Fruit fly (Drosophila melanogaster) whole organism, adult: Measurements from ENCODE around the gene Mst89B.

ENCODE experiments used
- CG11617 ChIP-seq: fragments of 200-800 bp; sonication (Bioruptor generic); optimal IDR thresholded peaks from 2 replicates; lab custom pipeline; 2017; ENCODE audit warnings: mild to moderate bottlenecking, missing biosample characterization, missing genetic modification reagents, missing genetic modification characterization
- CG12768 ChIP-seq: fragments of 200-800 bp; sonication (Bioruptor generic); optimal IDR thresholded peaks from 2 replicates; lab custom pipeline; 2017; ENCODE audit warnings: missing biosample characterization, missing genetic modification characterization, mild to moderate bottlenecking, moderate library complexity, missing genetic modification reagents
- CG14711 ChIP-seq: fragments of 200-800 bp; sonication (Bioruptor generic); optimal IDR thresholded peaks from 2 replicates; lab custom pipeline; 2018; ENCODE audit warnings: missing biosample characterization, mild to moderate bottlenecking, missing genetic modification characterization, moderate library complexity
- CG1620 ChIP-seq: fragments of 200-800 bp; sonication (Bioruptor generic); optimal IDR thresholded peaks from 2 replicates; lab custom pipeline; 2016; ENCODE audit warnings: missing biosample characterization, missing genetic modification characterization
- CG33017 ChIP-seq: fragments of 200-800 bp; sonication (Bioruptor generic); optimal IDR thresholded peaks from 2 replicates; lab custom pipeline; 2018; ENCODE audit warnings: missing biosample characterization, mild to moderate bottlenecking, missing genetic modification characterization, moderate library complexity
- CG5204 ChIP-seq: fragments of 200-800 bp; sonication (Bioruptor generic); optimal IDR thresholded peaks from 2 replicates; lab custom pipeline; 2016; ENCODE audit warnings: missing biosample characterization, missing genetic modification characterization
- CG7045 ChIP-seq: fragments of 200-800 bp; sonication (Bioruptor generic); optimal IDR thresholded peaks from 2 replicates; lab custom pipeline; 2017; ENCODE audit warnings: missing biosample characterization, mild to moderate bottlenecking, missing genetic modification characterization
- CG7101 ChIP-seq: fragments of 200-800 bp; sonication (Bioruptor generic); optimal IDR thresholded peaks from 2 replicates; lab custom pipeline; 2018; ENCODE audit warnings: missing biosample characterization, mild to moderate bottlenecking, missing genetic modification characterization, moderate library complexity
- Clk ChIP-seq: fragments of 200-800 bp; sonication (Bioruptor generic); optimal IDR thresholded peaks from 2 replicates; lab custom pipeline; 2017; ENCODE audit warnings: missing biosample characterization, missing genetic modification characterization
- Crg-1 ChIP-seq: fragments of 200-800 bp; sonication (Bioruptor generic); optimal IDR thresholded peaks from 2 replicates; lab custom pipeline; 2016; ENCODE audit warnings: missing biosample characterization, missing genetic modification characterization
- Hr96 ChIP-seq: fragments of 200-800 bp; sonication (Bioruptor generic); optimal IDR thresholded peaks from 2 replicates; lab custom pipeline; 2016; ENCODE audit warnings: missing biosample characterization, missing genetic modification characterization
- Mnt ChIP-seq: fragments of 200-800 bp; sonication (Bioruptor generic); optimal IDR thresholded peaks from 2 replicates; lab custom pipeline; 2016; ENCODE audit warnings: missing biosample characterization, mild to moderate bottlenecking, missing genetic modification characterization
- bab1 ChIP-seq: fragments of 200-800 bp; sonication (Bioruptor generic); optimal IDR thresholded peaks from 3 replicates; lab custom pipeline; 2019; ENCODE audit warnings: missing biosample characterization, mild to moderate bottlenecking, missing genetic modification characterization, moderate library complexity
- cic ChIP-seq: fragments of 200-800 bp; sonication (Bioruptor generic); optimal IDR thresholded peaks from 2 replicates; lab custom pipeline; 2017; ENCODE audit warnings: missing biosample characterization, mild to moderate bottlenecking, missing genetic modification characterization, moderate library complexity
- cnc ChIP-seq, 2 experiments: fragments of >200 bp; optimal IDR thresholded peaks; 2 replicates each; lab custom pipeline; 2017
- kay ChIP-seq: fragments of 200-800 bp; sonication (Bioruptor generic); peaks from one replicate; lab custom pipeline; 2016; ENCODE audit warnings: missing biosample characterization, missing genetic modification characterization, borderline replicate concordance
- ovo ChIP-seq: fragments of 200-800 bp; sonication (Bioruptor generic); optimal IDR thresholded peaks from 2 replicates; lab custom pipeline; 2016; ENCODE audit warnings: missing biosample characterization, missing genetic modification characterization
- pad ChIP-seq: fragments of 200-800 bp; sonication (Bioruptor generic); optimal IDR thresholded peaks from 3 replicates; lab custom pipeline; 2017; ENCODE audit warnings: missing biosample characterization, missing genetic modification characterization, mild to moderate bottlenecking, moderate library complexity, missing genetic modification reagents
- tj ChIP-seq: fragments of 200-800 bp; sonication (Bioruptor generic); optimal IDR thresholded peaks from 3 replicates; lab custom pipeline; 2017; ENCODE audit warnings: missing biosample characterization, mild to moderate bottlenecking, missing genetic modification characterization, moderate library complexity
- toe ChIP-seq: fragments of 200-800 bp; sonication (Bioruptor generic); optimal IDR thresholded peaks from 2 replicates; lab custom pipeline; 2016; ENCODE audit warnings: missing biosample characterization, missing genetic modification characterization

Mst89B gene

DNA sequence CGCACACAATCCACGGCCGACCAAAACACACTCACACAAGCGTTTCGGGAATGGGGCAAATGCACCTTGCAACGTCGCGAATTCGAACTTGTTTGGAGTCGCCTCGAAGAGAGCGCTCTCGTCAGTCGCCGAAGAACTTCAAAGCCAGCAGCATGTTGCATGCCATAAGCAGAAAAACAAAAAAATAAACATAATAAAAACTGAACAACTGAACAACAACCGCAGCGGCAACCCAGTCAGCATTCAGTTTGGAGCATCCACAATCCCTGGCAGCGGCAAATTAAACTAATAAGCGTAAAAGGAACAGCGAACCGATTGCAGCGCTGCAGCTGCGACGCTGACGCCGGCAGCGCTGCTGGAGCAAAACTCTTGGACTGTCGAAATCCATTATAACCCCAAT lies 34.2 kb upstream of the Mst89B start:
- no peak for TF ChIP-seq Hr96
- TF ChIP-seq cnc (optimal IDR thresholded peaks at IDR 0.05; lab: Kevin White, UChicago) = no peak
- no peak for TF ChIP-seq CG1620
- no peak for TF ChIP-seq Clk (GFP tag; lab: Kevin White, UChicago)
- no peak for TF ChIP-seq tj (GFP tag; lab: Kevin White, UChicago)
- no peak for TF ChIP-seq CG33017 (tag; lab: Kevin White, UChicago)
- TF ChIP-seq CG7101 (tag; lab: Kevin White, UChicago) = no peak
- no peak for TF ChIP-seq CG7045 (GFP tag; lab: Kevin White, UChicago)
- no peak for TF ChIP-seq toe
- TF ChIP-seq kay (GFP tag; lab: Kevin White, UChicago) = no peak
- TF ChIP-seq pad = no peak
- no peak for TF ChIP-seq cic (GFP tag; lab: Kevin White, UChicago)
- TF ChIP-seq Mnt (GFP tag; lab: Kevin White, UChicago) = no peak
- no peak for TF ChIP-seq Crg-1
- no peak for TF ChIP-seq bab1 (GFP tag; lab: Kevin White, UChicago)
- no peak for TF ChIP-seq CG14711
- TF ChIP-seq CG5204 (GFP tag; lab: Kevin White, UChicago) = no peak

DNA sequence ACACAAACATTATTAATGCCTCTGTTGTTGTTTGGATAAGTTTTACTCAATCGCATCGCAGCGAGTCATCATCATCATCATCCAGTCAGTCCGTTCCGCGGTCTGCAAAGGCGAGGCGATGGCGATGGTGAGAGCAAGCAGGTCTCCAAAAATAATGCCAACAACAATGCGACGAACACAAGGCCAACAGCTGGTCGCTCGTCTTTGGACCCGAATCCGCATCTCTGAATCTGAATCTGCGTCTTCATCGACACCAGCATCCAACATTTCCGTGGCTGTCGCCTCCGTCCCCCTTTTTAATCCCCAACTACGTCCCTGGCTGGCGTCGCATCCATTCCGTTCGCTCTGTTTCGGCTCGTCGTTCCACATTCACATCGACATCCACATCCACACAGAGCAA lies 32.5 kb upstream of the Mst89B start:
- TF ChIP-seq bab1 (GFP tag; lab: Kevin White, UChicago) (no peak), CG5204 (GFP tag; lab: Kevin White, UChicago) (no peak), CG33017 (tag; lab: Kevin White, UChicago) (no peak), CG7045 (GFP tag; lab: Kevin White, UChicago) (no peak)

dm6 chr3R:16234745-16235149 lies 32.1 kb upstream of the Mst89B start:
- TF ChIP-seq tj (GFP tag; lab: Kevin White, UChicago) = no peak
- TF ChIP-seq Clk (GFP tag; lab: Kevin White, UChicago) = no peak
- no peak for TF ChIP-seq CG7101 (tag; lab: Kevin White, UChicago)
- no peak for TF ChIP-seq CG14711
- TF ChIP-seq CG33017 (tag; lab: Kevin White, UChicago) = no peak
- TF ChIP-seq Mnt (GFP tag; lab: Kevin White, UChicago) = no peak
- TF ChIP-seq cnc (optimal IDR thresholded peaks at IDR 0.05; lab: Kevin White, UChicago) = no peak
- no peak for TF ChIP-seq CG1620
- TF ChIP-seq CG5204 (GFP tag; lab: Kevin White, UChicago) = no peak
- no peak for TF ChIP-seq toe
- no peak for TF ChIP-seq pad
- no peak for TF ChIP-seq CG11617 (GFP tag; lab: Kevin White, UChicago)
- TF ChIP-seq Crg-1 = no peak
- TF ChIP-seq cic (GFP tag; lab: Kevin White, UChicago) = no peak
- no peak for TF ChIP-seq Hr96

dm6 chr3R:16235215-16235937 lies 31.4 kb upstream of the Mst89B start:
- TF ChIP-seq Hr96 (peak; percentile 61), CG11617 (GFP tag; lab: Kevin White, UChicago) (no peak), cnc (optimal IDR thresholded peaks at IDR 0.05; lab: Kevin White, UChicago) (no peak), Crg-1 (peak; percentile 12), Clk (GFP tag; lab: Kevin White, UChicago) (peak; percentile 48), cic (GFP tag; lab: Kevin White, UChicago) (peak; percentile 91), pad (peak; percentile 27), CG5204 (GFP tag; lab: Kevin White, UChicago) (no peak), bab1 (GFP tag; lab: Kevin White, UChicago) (peak; percentile 2), toe (peak; percentile 59), ovo (peak; percentile 22), CG1620 (no peak), CG7101 (tag; lab: Kevin White, UChicago) (no peak), kay (GFP tag; lab: Kevin White, UChicago) (peak; percentile 95), Mnt (GFP tag; lab: Kevin White, UChicago) (peak; percentile 75), CG33017 (tag; lab: Kevin White, UChicago) (no peak), CG12768 (GFP tag; lab: Kevin White, UChicago) (peak; percentile 47), CG14711 (no peak), CG7045 (GFP tag; lab: Kevin White, UChicago) (no peak), tj (GFP tag; lab: Kevin White, UChicago) (no peak)

- peak; percentile 88 for TF ChIP-seq Mnt (GFP tag; lab: Kevin White, UChicago)
- peak; percentile 89 for TF ChIP-seq cic (GFP tag; lab: Kevin White, UChicago)
- no peak for TF ChIP-seq kay (GFP tag; lab: Kevin White, UChicago)
- peak; percentile 92 for TF ChIP-seq CG33017 (tag; lab: Kevin White, UChicago)
- peak; percentile 87 for TF ChIP-seq CG14711
- TF ChIP-seq pad = no peak
- TF ChIP-seq bab1 (GFP tag; lab: Kevin White, UChicago) = peak; percentile 42
- peak; percentile 35 for TF ChIP-seq ovo
- peak; percentile 52 for TF ChIP-seq toe
- no peak for TF ChIP-seq cnc (optimal IDR thresholded peaks at IDR 0.05; lab: Kevin White, UChicago)
- peak; percentile 12 for TF ChIP-seq CG1620
- peak; percentile 87 for TF ChIP-seq CG12768 (GFP tag; lab: Kevin White, UChicago)
- TF ChIP-seq Hr96 = peak; percentile 72
- peak; percentile 58 for TF ChIP-seq Clk (GFP tag; lab: Kevin White, UChicago)
- peak; percentile 96 for TF ChIP-seq CG7045 (GFP tag; lab: Kevin White, UChicago)
- TF ChIP-seq tj (GFP tag; lab: Kevin White, UChicago) = peak; percentile 73
- no peak for TF ChIP-seq Crg-1
- peak; percentile 38 for TF ChIP-seq CG5204 (GFP tag; lab: Kevin White, UChicago)
- peak; percentile 99 for TF ChIP-seq CG11617 (GFP tag; lab: Kevin White, UChicago)
- peak; percentile 91 for TF ChIP-seq CG7101 (tag; lab: Kevin White, UChicago)
Measured at dm6 chr3R:16235941-16236712, 30.7 kb upstream of the Mst89B start.
